Fruit fly (Drosophila melanogaster): Measurements from ENCODE around the gene CG31789.

The CG31789 gene

dm6 chr2L:18571724-18572427 lies 33.9 kb upstream of the CG31789 start (continued):
- no peak for TF ChIP-seq Optix (GFP tag; IDR thresholded peaks at IDR 0.05)
- TF ChIP-seq al (GFP tag; IDR thresholded peaks at IDR 0.05), result no peak
- TF ChIP-seq ro (GFP tag; IDR thresholded peaks at IDR 0.05), result no peak
- TF ChIP-seq pho (GFP tag; optimal IDR thresholded peaks at IDR 0.05), result peak; percentile 5
- no peak for TF ChIP-seq pb (GFP tag; optimal IDR thresholded peaks at IDR 0.05)
- TF ChIP-seq CG3847 (GFP tag; IDR thresholded peaks at IDR 0.05), result no peak
- TF ChIP-seq CG33213 (GFP tag; optimal IDR thresholded peaks at IDR 0.05), result no peak
- TF ChIP-seq CG7987 (GFP tag; optimal IDR thresholded peaks at IDR 0.05), result peak; percentile 51
- no peak for TF ChIP-seq CG4730 (GFP tag; IDR thresholded peaks at IDR 0.05)
- TF ChIP-seq chif (GFP tag; optimal IDR thresholded peaks at IDR 0.05), result no peak
- TF ChIP-seq gsb (GFP tag; IDR thresholded peaks at IDR 0.05), result no peak
- no peak for TF ChIP-seq tap (tag; optimal IDR thresholded peaks at IDR 0.05)
- TF ChIP-seq Dad (GFP tag; optimal IDR thresholded peaks at IDR 0.05), result no peak
- no peak for TF ChIP-seq Atf-2 (GFP tag; optimal IDR thresholded peaks at IDR 0.05)
- TF ChIP-seq CG8359 (GFP tag; optimal IDR thresholded peaks at IDR 0.05; ENCODE audit: borderline replicate concordance), result no peak
- peak; percentile 30; the same call in 1 of the 2 replicates for TF ChIP-seq CG9932 (GFP tag; IDR thresholded peaks at IDR 0.05)
- no peak for TF ChIP-seq CkIIα-i1 (GFP tag; IDR thresholded peaks at IDR 0.05)
- TF ChIP-seq CG17328 (GFP tag; IDR thresholded peaks at IDR 0.05), result peak; percentile 26; the same call in 1 of the 2 replicates
- no peak for TF ChIP-seq crp (GFP tag; optimal IDR thresholded peaks at IDR 0.05)
- TF ChIP-seq CG11247 (GFP tag; IDR thresholded peaks at IDR 0.05), result no peak
- no peak for TF ChIP-seq Atf3 (GFP tag; optimal IDR thresholded peaks at IDR 0.05)
- TF ChIP-seq GATAe (GFP tag; conservative IDR thresholded peaks at IDR 0.05), result peak; percentile 28; the same call in 1 of the 2 replicates
- TF ChIP-seq dpn (GFP tag; optimal IDR thresholded peaks at IDR 0.05), result no peak
- no peak for TF ChIP-seq bigmax (GFP tag; optimal IDR thresholded peaks at IDR 0.05)
- peak; percentile 24 to 30 for TF ChIP-seq Trl (optimal IDR thresholded peaks at IDR 0.05)
- TF ChIP-seq Trl (GFP tag; optimal IDR thresholded peaks at IDR 0.05), result peak; percentile 5
- TF ChIP-seq Asciz (GFP tag; optimal IDR thresholded peaks at IDR 0.05), result peak; percentile 4
- no peak for TF ChIP-seq hth (optimal IDR thresholded peaks at IDR 0.05)
- no peak for TF ChIP-seq Hey (tag; optimal IDR thresholded peaks at IDR 0.05)
- no peak for TF ChIP-seq trh (GFP tag; optimal IDR thresholded peaks at IDR 0.05)
- peak; percentile 6 for TF ChIP-seq CG2678 (tag; optimal IDR thresholded peaks at IDR 0.05)
- no peak for TF ChIP-seq Poxn (GFP tag; IDR thresholded peaks at IDR 0.05)
- TF ChIP-seq Fer1 (GFP tag; optimal IDR thresholded peaks at IDR 0.05), result peak; percentile 45
- peak; percentile 8 for TF ChIP-seq grn (GFP tag; optimal IDR thresholded peaks at IDR 0.05)
- no peak for TF ChIP-seq CG9876 (GFP tag; optimal IDR thresholded peaks at IDR 0.05)
- TF ChIP-seq CG6654 (GFP tag; optimal IDR thresholded peaks at IDR 0.05), result no peak
- peak; percentile 48 for TF ChIP-seq ato (GFP tag; IDR thresholded peaks at IDR 0.05; ENCODE audit: partially characterized antibody)
- no peak for TF ChIP-seq CG10274 (GFP tag; optimal IDR thresholded peaks at IDR 0.05)
- no peak for TF ChIP-seq HLH54F (GFP tag; optimal IDR thresholded peaks at IDR 0.05)
- TF ChIP-seq Spps (tag; optimal IDR thresholded peaks at IDR 0.05), result no peak
- TF ChIP-seq CG15269 (tag; optimal IDR thresholded peaks at IDR 0.05), result peak; percentile 3
- no peak for TF ChIP-seq fru (optimal IDR thresholded peaks at IDR 0.05)
- TF ChIP-seq Camta (GFP tag; optimal IDR thresholded peaks at IDR 0.05), result no peak
- no peak for TF ChIP-seq NC2α (GFP tag; optimal IDR thresholded peaks at IDR 0.05)
- TF ChIP-seq CG2116 (GFP tag; optimal IDR thresholded peaks at IDR 0.05), result no peak
- no peak for TF ChIP-seq cad (GFP tag; optimal IDR thresholded peaks at IDR 0.05)
- no peak for TF ChIP-seq CG10979 (tag; optimal IDR thresholded peaks at IDR 0.05)
- no peak for TF ChIP-seq CG6683 (GFP tag; optimal IDR thresholded peaks at IDR 0.05)
- TF ChIP-seq nerfin-2 (GFP tag; IDR thresholded peaks at IDR 0.05; ENCODE audit: partially characterized antibody), result peak; percentile 43
- no peak for TF ChIP-seq maf-S (GFP tag; optimal IDR thresholded peaks at IDR 0.05)
- no peak for TF ChIP-seq CG1792 (GFP tag; optimal IDR thresholded peaks at IDR 0.05)
- no peak for TF ChIP-seq en (GFP tag; optimal IDR thresholded peaks at IDR 0.05)
